Worm (Caenorhabditis elegans): Measurements from ENCODE around the gene dod-19.

DNA sequence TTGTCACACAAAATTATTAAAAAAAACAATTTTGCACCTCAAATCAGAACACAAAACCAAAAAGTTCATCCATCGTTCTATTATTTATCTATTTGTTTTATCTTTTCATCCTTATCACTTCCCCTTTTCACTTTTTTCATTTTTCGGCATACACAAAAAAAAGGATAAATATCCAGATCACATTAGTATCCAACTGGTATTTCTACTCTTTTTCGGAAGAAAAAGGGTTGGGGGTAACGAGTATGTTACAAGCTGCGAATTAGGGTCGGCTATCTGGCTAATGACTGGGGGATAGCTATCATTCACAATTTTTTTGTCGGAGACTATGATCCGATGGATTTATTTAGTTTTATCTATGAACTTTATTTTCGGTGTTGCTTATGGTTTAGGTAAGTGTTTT lies 44.5 kb downstream of the dod-19 start, which contains the start of gene mltn-7:
- TF ChIP-seq elt-2 (tag; optimal IDR thresholded peaks at IDR 0.05), result no peak
- no peak for TF ChIP-seq fkh-10 (GFP tag; optimal IDR thresholded peaks at IDR 0.05)
- TF ChIP-seq pha-4 (tag; optimal IDR thresholded peaks at IDR 0.05), result no peak
- TF ChIP-seq nhr-11 (tag; optimal IDR thresholded peaks at IDR 0.05), result no peak
- TF ChIP-seq ceh-34 (tag; optimal IDR thresholded peaks at IDR 0.05), result no peak
- no peak for TF ChIP-seq sdc-2 (tag; optimal IDR thresholded peaks at IDR 0.05)
- no peak for TF ChIP-seq ceh-45 (GFP tag; IDR thresholded peaks at IDR 0.05)
- no peak for TF ChIP-seq mec-3 (tag; optimal IDR thresholded peaks at IDR 0.05; ENCODE audit: borderline replicate concordance)
- TF ChIP-seq lin-11 (tag; optimal IDR thresholded peaks at IDR 0.05), result no peak
- TF ChIP-seq ttx-3 (tag; optimal IDR thresholded peaks at IDR 0.05), result no peak
- no peak for TF ChIP-seq lim-6 (tag; optimal IDR thresholded peaks at IDR 0.05)
- no peak for TF ChIP-seq unc-55 (GFP tag; optimal IDR thresholded peaks at IDR 0.05)
- no peak for TF ChIP-seq pax-1 (tag; optimal IDR thresholded peaks at IDR 0.05)

All from whole organism, late embryonic.